Worm (Caenorhabditis elegans) whole organism, late embryonic: ENCODE data around the gene sri-61.

Experiments
- C08G9.2 ChIP-seq: sonication (generic microtip); optimal IDR thresholded peaks from 2 replicates; lab custom pipeline; 2016; ENCODE audit warnings: mild to moderate bottlenecking, missing genetic modification characterization, moderate library complexity, missing compliant biosample characterization
- C38D4.7 ChIP-seq: fragments of 200-800 bp; sonication (Bioruptor generic); optimal IDR thresholded peaks from 2 replicates; lab custom pipeline; 2018; ENCODE audit warnings: mild to moderate bottlenecking, missing genetic modification characterization, moderate library complexity, missing compliant biosample characterization
- K02D7.2 ChIP-seq: sonication (generic microtip); optimal IDR thresholded peaks from 2 replicates; lab custom pipeline; 2017; ENCODE audit warnings: mild to moderate bottlenecking, missing genetic modification characterization, missing compliant biosample characterization
- Y22D7AL.16 ChIP-seq: sonication (generic microtip); optimal IDR thresholded peaks from 2 replicates; lab custom pipeline; 2016; ENCODE audit warnings: missing genetic modification characterization, missing compliant biosample characterization
- ahr-1 ChIP-seq: sonication (generic microtip); optimal IDR thresholded peaks from 2 replicates; lab custom pipeline; 2016; ENCODE audit warnings: missing genetic modification characterization, missing compliant biosample characterization
- ceh-18 ChIP-seq: sonication (generic microtip); optimal IDR thresholded peaks from 2 replicates; lab custom pipeline; 2016; ENCODE audit warnings: missing genetic modification characterization, missing compliant biosample characterization
- ceh-19 ChIP-seq: fragments of 200-800 bp; sonication (Bioruptor generic); optimal IDR thresholded peaks from 2 replicates; lab custom pipeline; 2018; ENCODE audit warnings: mild to moderate bottlenecking, missing genetic modification characterization, missing compliant biosample characterization
- ceh-2 ChIP-seq: sonication (generic microtip); optimal IDR thresholded peaks from 2 replicates; lab custom pipeline; 2016; ENCODE audit warnings: missing genotype, missing genetic modification characterization, missing compliant biosample characterization
- ceh-31 ChIP-seq: sonication (generic microtip); optimal IDR thresholded peaks from 2 replicates; lab custom pipeline; 2016; ENCODE audit warnings: missing genetic modification characterization, missing compliant biosample characterization
- ceh-34 ChIP-seq: sonication (generic microtip); optimal IDR thresholded peaks from 2 replicates; lab custom pipeline; 2016; ENCODE audit warnings: mild to moderate bottlenecking, missing genetic modification characterization, missing compliant biosample characterization
- ceh-48 ChIP-seq: sonication (generic microtip); optimal IDR thresholded peaks from 2 replicates; lab custom pipeline; 2016; ENCODE audit warnings: missing genetic modification characterization, inconsistent platforms, missing compliant biosample characterization
- ceh-6 ChIP-seq: fragments of 200-800 bp; sonication (Bioruptor generic); optimal IDR thresholded peaks from 2 replicates; lab custom pipeline; 2018; ENCODE audit warnings: mild to moderate bottlenecking, missing genetic modification characterization, missing compliant biosample characterization
- ceh-9 ChIP-seq: sonication (generic microtip); optimal IDR thresholded peaks from 2 replicates; lab custom pipeline; 2016; ENCODE audit warnings: mild to moderate bottlenecking, missing genetic modification characterization, inconsistent platforms, missing compliant biosample characterization
- che-1 ChIP-seq: sonication (generic microtip); optimal IDR thresholded peaks from 2 replicates; lab custom pipeline; 2016; ENCODE audit warnings: mild to moderate bottlenecking, missing genetic modification characterization, missing compliant biosample characterization
- dve-1 ChIP-seq: sonication (generic microtip); optimal IDR thresholded peaks from 2 replicates; lab custom pipeline; 2017; ENCODE audit warnings: antibody characterized with exemption, mild to moderate bottlenecking, missing genetic modification characterization, missing compliant biosample characterization
- elt-2 ChIP-seq: sonication (generic microtip); optimal IDR thresholded peaks from 2 replicates; lab custom pipeline; 2016; ENCODE audit warnings: missing genetic modification reagents, missing genetic modification characterization, missing compliant biosample characterization
- ets-4 ChIP-seq: sonication (generic microtip); optimal IDR thresholded peaks from 2 replicates; lab custom pipeline; 2016; ENCODE audit warnings: missing genetic modification characterization, missing compliant biosample characterization
- fax-1 ChIP-seq: sonication (generic microtip); optimal IDR thresholded peaks from 2 replicates; lab custom pipeline; 2016; ENCODE audit warnings: missing genotype, missing genetic modification characterization, missing compliant biosample characterization
- fkh-6 ChIP-seq: sonication (generic microtip); optimal IDR thresholded peaks from 2 replicates; lab custom pipeline; 2016; ENCODE audit warnings: missing genetic modification characterization, missing compliant biosample characterization
- lim-6 ChIP-seq: sonication (generic microtip); optimal IDR thresholded peaks from 2 replicates; lab custom pipeline; 2016; ENCODE audit warnings: missing genetic modification characterization, missing compliant biosample characterization
- lin-11 ChIP-seq: fragments of 200-800 bp; sonication (Bioruptor generic); optimal IDR thresholded peaks from 2 replicates; lab custom pipeline; 2018; ENCODE audit warnings: mild to moderate bottlenecking, missing genetic modification characterization, missing compliant biosample characterization
- madf-2 ChIP-seq: sonication (generic microtip); optimal IDR thresholded peaks from 2 replicates; lab custom pipeline; 2017; ENCODE audit warnings: missing genetic modification characterization, missing compliant biosample characterization
- mec-3 ChIP-seq: sonication (generic microtip); optimal IDR thresholded peaks from 2 replicates; lab custom pipeline; 2016; ENCODE audit warnings: borderline replicate concordance, missing genetic modification characterization, missing compliant biosample characterization
- nfya-1 ChIP-seq: sonication (generic microtip); optimal IDR thresholded peaks from 2 replicates; lab custom pipeline; 2017; ENCODE audit warnings: missing genetic modification characterization, mild to moderate bottlenecking, missing compliant biosample characterization, antibody characterized with exemption, moderate library complexity
- pag-3 ChIP-seq: sonication (generic microtip); optimal IDR thresholded peaks from 2 replicates; lab custom pipeline; 2016; ENCODE audit warnings: missing compliant biosample characterization, missing genetic modification characterization, borderline replicate concordance
- pax-1 ChIP-seq: fragments of 150-350 bp; optimal IDR thresholded peaks from 2 replicates; lab custom pipeline; 2014; ENCODE audit warnings: missing biosample characterization, missing genetic modification characterization
- sdc-2 ChIP-seq: sonication (generic microtip); optimal IDR thresholded peaks from 2 replicates; lab custom pipeline; 2016; ENCODE audit warnings: missing genotype, missing genetic modification characterization, missing compliant biosample characterization
- sox-2 ChIP-seq: fragments of 200-800 bp; sonication (Bioruptor generic); IDR thresholded peaks from 2 replicates; pipeline ENCODE4 v1.3.6; 2022; ENCODE audit warnings: missing genetic modification reagents, missing genetic modification characterization, missing compliant biosample characterization
- syd-9 ChIP-seq: sonication (generic microtip); optimal IDR thresholded peaks from 2 replicates; lab custom pipeline; 2016; ENCODE audit warnings: mild to moderate bottlenecking, missing genetic modification characterization, moderate library complexity, missing compliant biosample characterization
- tbx-7 ChIP-seq: sonication (generic microtip); optimal IDR thresholded peaks from 2 replicates; lab custom pipeline; 2016; ENCODE audit warnings: missing genotype, missing genetic modification characterization, missing compliant biosample characterization
- ttx-3 ChIP-seq: sonication (generic microtip); optimal IDR thresholded peaks from 2 replicates; lab custom pipeline; 2016; ENCODE audit warnings: missing genetic modification reagents, missing genetic modification characterization, missing compliant biosample characterization
- unc-3 ChIP-seq, 2 experiments: fragments of 200-800 bp in 1 of 2; sonication (Bioruptor generic) in 1 of 2; sonication (generic microtip) in 1 of 2; conservative IDR thresholded peaks in 1 of 2; optimal IDR thresholded peaks in 1 of 2; 2 replicates each; pipeline versions ENCODE4 v1.3.6 to Lab custom; 2016 to 2022; ENCODE audit warnings: missing compliant biosample characterization in 2 of 2, missing genetic modification characterization in 2 of 2, missing genetic modification reagents in 1 of 2
- unc-55 ChIP-seq: sonication (generic microtip); optimal IDR thresholded peaks from 2 replicates; lab custom pipeline; 2017; ENCODE audit warnings: missing biosample characterization, missing genetic modification reagents, missing genetic modification characterization
- unc-86 ChIP-seq: sonication (generic microtip); optimal IDR thresholded peaks from 2 replicates; lab custom pipeline; 2016; ENCODE audit warnings: missing genetic modification characterization, missing compliant biosample characterization

sri-61 gene

DNA sequence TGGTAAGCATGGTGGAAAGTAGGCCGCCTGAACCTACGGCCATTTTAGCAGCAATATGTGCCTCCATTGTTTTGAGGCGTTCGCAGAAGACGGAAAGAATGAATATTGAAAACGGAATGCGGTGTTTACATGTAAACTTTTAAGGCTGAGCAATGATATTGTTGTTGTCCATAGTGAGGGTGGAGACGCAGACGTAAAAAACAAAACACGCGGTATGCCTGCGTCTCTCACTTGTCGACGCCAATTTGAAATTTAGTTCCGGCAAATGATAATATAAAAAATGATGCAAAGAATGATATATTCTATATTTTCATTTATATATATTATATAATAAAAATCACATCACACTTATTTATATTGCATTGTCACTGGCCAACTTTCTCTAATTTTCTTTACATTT is 7.7 kb upstream of the sri-61 start, which contains the start of gene Y47G7B.2:
Gene Y47G7B.2 (minus strand): TSS at position 143 of the 400 bp plus-strand sequence.
- TF ChIP-seq ceh-9 (tag; lab: Kevin White, UChicago) = no peak

ce11 chrII:2705200-2705599 is 5.1 kb upstream of the sri-61 start, which contains the start of gene srh-128:
srh-128 (minus strand) TSS chrII:2705300.
- TF ChIP-seq tbx-7 (tag; lab: Kevin White, UChicago) = no peak
- TF ChIP-seq elt-2 (tag; lab: Kevin White, UChicago) = no peak
- no peak for TF ChIP-seq ceh-31 (tag; lab: Kevin White, UChicago)
- TF ChIP-seq dve-1 (tag; lab: Kevin White, UChicago) = no peak
- no peak for TF ChIP-seq unc-3 (GFP tag; conservative IDR thresholded peaks at IDR 0.05; lab: Robert Waterston, UW)
- TF ChIP-seq unc-3 (tag; optimal IDR thresholded peaks at IDR 0.05; lab: Kevin White, UChicago) = no peak
- TF ChIP-seq K02D7.2 (tag; lab: Kevin White, UChicago) = no peak
- no peak for TF ChIP-seq fax-1 (tag; lab: Kevin White, UChicago)
- no peak for TF ChIP-seq C08G9.2 (tag; lab: Kevin White, UChicago)
- TF ChIP-seq C38D4.7 = no peak
- no peak for TF ChIP-seq ceh-34 (tag; lab: Kevin White, UChicago)
- TF ChIP-seq pax-1 (tag; lab: Kevin White, UChicago) = no peak
- no peak for TF ChIP-seq unc-86 (tag; lab: Kevin White, UChicago)
- TF ChIP-seq Y22D7AL.16 (tag; lab: Kevin White, UChicago) = no peak
- TF ChIP-seq ceh-6 = no peak
- TF ChIP-seq sdc-2 (tag; lab: Kevin White, UChicago) = no peak

- no peak for TF ChIP-seq ceh-6
- no peak for TF ChIP-seq ceh-48 (tag; lab: Kevin White, UChicago)
- TF ChIP-seq lin-11 (tag; lab: Kevin White, UChicago) = no peak
- TF ChIP-seq ceh-2 = no peak
- TF ChIP-seq che-1 (tag; lab: Kevin White, UChicago) = no peak
- TF ChIP-seq madf-2 (tag; lab: Kevin White, UChicago) = no peak
- TF ChIP-seq pag-3 (tag; lab: Kevin White, UChicago) = no peak
- no peak for TF ChIP-seq mec-3 (tag; lab: Kevin White, UChicago)
- TF ChIP-seq fax-1 (tag; lab: Kevin White, UChicago) = no peak
- no peak for TF ChIP-seq ceh-18
- no peak for TF ChIP-seq unc-55 (GFP tag; lab: Kevin White, UChicago)
- TF ChIP-seq K02D7.2 (tag; lab: Kevin White, UChicago) = no peak
- TF ChIP-seq ceh-19 = no peak
- TF ChIP-seq fkh-6 (tag; lab: Kevin White, UChicago) = no peak
- no peak for TF ChIP-seq sox-2 (GFP tag; lab: Robert Waterston, UW)
- TF ChIP-seq ttx-3 = no peak
- no peak for TF ChIP-seq ceh-34 (tag; lab: Kevin White, UChicago)
- TF ChIP-seq, all 69 proteins: peak for 0
Measured at ce11 chrII:2702757-2703156, 2.6 kb upstream of the sri-61 start, which contains the start of gene sri-60. sri-60 (minus strand) TSS chrII:2702857.

ce11 chrII:2698378-2698777 is 1.8 kb downstream of the sri-61 start, which contains the start of gene sri-62:
sri-62 (minus strand) TSS chrII:2698478.
- no peak for TF ChIP-seq sdc-2 (tag; lab: Kevin White, UChicago)
- TF ChIP-seq lim-6 (tag; lab: Kevin White, UChicago) = no peak
- no peak for TF ChIP-seq nfya-1 (tag; lab: Kevin White, UChicago)
- no peak for TF ChIP-seq ets-4 (tag; lab: Kevin White, UChicago)
- no peak for TF ChIP-seq ceh-18
- no peak for TF ChIP-seq ahr-1 (tag; lab: Kevin White, UChicago)
- TF ChIP-seq ttx-3 = no peak
- no peak for TF ChIP-seq mec-3 (tag; lab: Kevin White, UChicago)
- TF ChIP-seq syd-9 = no peak
